Worm (Caenorhabditis elegans) whole organism, L3 larva: ENCODE data around the gene H39E20.1.
"Not testable (repeated sequence)": the region's sequence is repeated elsewhere in the genome, so short reads cannot be mapped to it uniquely, and the experiment has no call there.

Experiments
- ceh-28 ChIP-seq: fragments of 150-350 bp; optimal IDR thresholded peaks from 2 replicates; lab custom pipeline; 2014; ENCODE audit warnings: missing biosample characterization, missing genetic modification reagents, missing genetic modification characterization
- nhr-237 ChIP-seq: fragments of 150-350 bp; optimal IDR thresholded peaks from 2 replicates; lab custom pipeline; 2014; ENCODE audit warnings: missing biosample characterization, missing genetic modification characterization
- nhr-76 ChIP-seq: fragments of 150-350 bp; sonication (generic microtip); optimal IDR thresholded peaks from 5 replicates; lab custom pipeline; 2014; ENCODE audit warnings: missing biosample characterization, missing genetic modification characterization
- pqm-1 ChIP-seq: fragments of 150-350 bp; optimal IDR thresholded peaks from 2 replicates; lab custom pipeline; 2017; ENCODE audit warnings: missing biosample characterization, missing genetic modification characterization, inconsistent platforms
- skn-1 ChIP-seq: fragments of 150-350 bp; optimal IDR thresholded peaks from 2 replicates; lab custom pipeline; 2014; ENCODE audit warnings: missing biosample characterization, missing genetic modification characterization
- snpc-4 ChIP-seq: fragments of 150-350 bp; optimal IDR thresholded peaks from 2 replicates; lab custom pipeline; 2014; ENCODE audit warnings: missing biosample characterization, missing genetic modification characterization
- ztf-11 ChIP-seq: fragments of 150-350 bp; optimal IDR thresholded peaks from 2 replicates; lab custom pipeline; 2014; ENCODE audit warnings: missing biosample characterization, missing genetic modification characterization

ce11 chrX:1403971-1404370 lies 6.6 kb upstream of the H39E20.1 start, which contains the start of gene ZK402.1:
- not testable (repeated sequence) for TF ChIP-seq snpc-4 (tag; lab: Kevin White, UChicago); ztf-11; skn-1 (tag; lab: Kevin White, UChicago); pqm-1; nhr-237 (tag; lab: Kevin White, UChicago); ceh-28 (tag; lab: Kevin White, UChicago); nhr-76 (tag; lab: Kevin White, UChicago)
